Fruit fly (Drosophila melanogaster) whole organism, pupa: Measurements from ENCODE around the gene CG34303.

ENCODE experiments used
- CG12605 ChIP-seq: fragments of 200-800 bp; sonication (Bioruptor generic); IDR thresholded peaks from 2 replicates; pipeline ENCODE4 v1.3.6; 2022; ENCODE audit warnings: missing biosample characterization, missing genetic modification characterization
- CG13204 ChIP-seq: fragments of 200-800 bp; sonication (Bioruptor generic); optimal IDR thresholded peaks from 2 replicates; lab custom pipeline; 2018; ENCODE audit warnings: missing biosample characterization, mild to moderate bottlenecking, missing genetic modification characterization, moderate library complexity
- CG14655 ChIP-seq: fragments of 200-800 bp; sonication (Bioruptor generic); optimal IDR thresholded peaks from 3 replicates; lab custom pipeline; 2017; ENCODE audit warnings: mild to moderate bottlenecking, missing biosample characterization, missing genetic modification reagents, missing genetic modification characterization
- CG17806 ChIP-seq: fragments of 200-800 bp; sonication (Bioruptor generic); optimal IDR thresholded peaks from 2 replicates; lab custom pipeline; 2018; ENCODE audit warnings: missing biosample characterization, mild to moderate bottlenecking, missing genetic modification characterization, moderate library complexity
- CG34367 ChIP-seq: fragments of 200-800 bp; sonication (Bioruptor generic); optimal IDR thresholded peaks from 2 replicates; lab custom pipeline; 2018; ENCODE audit warnings: missing biosample characterization, mild to moderate bottlenecking, missing genetic modification characterization
- CG4496 ChIP-seq: fragments of 200-800 bp; sonication (Bioruptor generic); IDR thresholded peaks from 3 replicates; pipeline ENCODE4 v1.3.6; 2022; ENCODE audit warnings: missing biosample characterization, missing genetic modification characterization
- CG9948 ChIP-seq: fragments of 200-800 bp; sonication (Bioruptor generic); optimal IDR thresholded peaks from 2 replicates; lab custom pipeline; 2018; ENCODE audit warnings: missing biosample characterization, mild to moderate bottlenecking, missing genetic modification characterization, moderate library complexity
- EcR ChIP-seq: fragments of 200-800 bp; sonication (Bioruptor generic); optimal IDR thresholded peaks from 3 replicates; lab custom pipeline; 2019; ENCODE audit warnings: missing biosample characterization, missing genetic modification characterization, mild to moderate bottlenecking, moderate library complexity, missing genetic modification reagents
- Ets98B ChIP-seq: fragments of 200-800 bp; sonication (Bioruptor generic); IDR thresholded peaks from 2 replicates; pipeline ENCODE4 v1.3.6; 2022; ENCODE audit warnings: missing biosample characterization, missing genetic modification characterization
- Pif1B ChIP-seq: fragments of 200-800 bp; sonication (Bioruptor generic); optimal IDR thresholded peaks from 3 replicates; lab custom pipeline; 2016; ENCODE audit warnings: missing biosample characterization, missing genetic modification characterization
- Snoo ChIP-seq: fragments of 200-800 bp; sonication (Bioruptor generic); optimal IDR thresholded peaks from 3 replicates; lab custom pipeline; 2017; ENCODE audit warnings: missing biosample characterization, mild to moderate bottlenecking, missing genetic modification characterization, inconsistent platforms

DNA sequence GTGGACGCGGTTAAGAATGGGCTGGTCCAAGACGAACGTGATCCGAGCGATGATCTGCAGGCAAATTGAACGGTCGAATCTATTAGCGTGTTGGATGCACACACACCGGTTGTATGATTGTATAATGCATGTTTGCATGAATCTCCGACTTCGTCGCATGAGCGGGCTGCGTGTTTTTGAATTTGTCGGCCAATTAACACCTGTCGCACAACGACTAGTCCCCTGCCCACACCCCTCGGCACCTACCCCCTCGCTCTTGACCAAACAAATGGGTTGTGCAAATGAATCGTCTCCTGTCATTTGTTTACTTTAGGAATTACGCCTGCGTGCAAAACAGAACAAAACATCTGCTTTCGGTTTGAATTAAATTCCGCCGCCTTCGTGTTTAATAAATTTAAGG lies 16.7 kb downstream of the CG34303 start:
- TF ChIP-seq CG14655 (GFP tag; lab: Kevin White, UChicago) (no peak), CG12605 (GFP tag; lab: Robert Waterston, UW) (no peak), CG4496 (GFP tag; lab: Robert Waterston, UW) (0 out of 3 replicates have a peak, but pooled peaks have one; percentile 13), CG34367 (no peak), Snoo (tag; lab: Kevin White, UChicago) (no peak), Ets98B (GFP tag; lab: Robert Waterston, UW) (no peak), CG17806 (tag; lab: Kevin White, UChicago) (no peak), CG9948 (tag; lab: Kevin White, UChicago) (no peak), EcR (GFP tag; lab: Kevin White, UChicago) (no peak), CG13204 (no peak), Pif1B (no peak)
